Fruit fly (Drosophila melanogaster) whole organism, prepupa: ENCODE data around the gene CG18764.

Experiments used
- Blimp-1 ChIP-seq: fragments of 200-800 bp; sonication (Bioruptor generic); optimal IDR thresholded peaks from 3 replicates; lab custom pipeline; 2017; ENCODE audit warnings: missing biosample characterization, missing genetic modification characterization, mild to moderate bottlenecking, moderate library complexity, missing genetic modification reagents
- Hr38 ChIP-seq: sonication (Bioruptor generic); optimal IDR thresholded peaks from 2 replicates; lab custom pipeline; 2016; ENCODE audit warnings: missing biosample characterization, missing genetic modification characterization
- spab ChIP-seq: fragments of 200-800 bp; sonication (Bioruptor generic); optimal IDR thresholded peaks from 2 replicates; lab custom pipeline; 2017; ENCODE audit warnings: missing biosample characterization, mild to moderate bottlenecking, missing genetic modification characterization, missing genetic modification reagents

- TF ChIP-seq spab (GFP tag; lab: Kevin White, UChicago) (no peak), Blimp-1 (GFP tag; lab: Kevin White, UChicago) (no peak), Hr38 (GFP tag; lab: Kevin White, UChicago) (no peak)
These were observed 20.0 kb upstream of the CG18764 start for dm6 chr3R:11606679-11607078.
